Worm (Caenorhabditis elegans) whole organism, L1 larva: ENCODE measurements around the gene F27E5.8.

Experiments used
- Y116A8C.19 ChIP-seq: sonication (generic microtip); optimal IDR thresholded peaks from 2 replicates; lab custom pipeline; 2016; ENCODE audit warnings: missing compliant biosample characterization, missing genetic modification characterization, borderline replicate concordance
- aha-1 ChIP-seq: fragments of 150-350 bp; optimal IDR thresholded peaks from 2 replicates; lab custom pipeline; 2014; ENCODE audit warnings: missing biosample characterization, missing genetic modification characterization
- alr-1 ChIP-seq: fragments of 200-800 bp; sonication (Bioruptor generic); optimal IDR thresholded peaks from 2 replicates; lab custom pipeline; 2018; ENCODE audit warnings: borderline replicate concordance, mild to moderate bottlenecking, missing genetic modification characterization, missing compliant biosample characterization
- aly-2 ChIP-seq: fragments of 150-350 bp; optimal IDR thresholded peaks from 2 replicates; lab custom pipeline; 2014; ENCODE audit warnings: missing biosample characterization, missing genetic modification characterization
- ama-1 ChIP-seq: fragments of 150-350 bp; optimal IDR thresholded peaks from 2 replicates; lab custom pipeline; 2014
- blmp-1 ChIP-seq: fragments of 150-350 bp; optimal IDR thresholded peaks from 2 replicates; lab custom pipeline; 2014; ENCODE audit warnings: missing biosample characterization, missing genetic modification characterization
- ceh-63 ChIP-seq: fragments of 200-800 bp; sonication (Bioruptor generic); optimal IDR thresholded peaks from 2 replicates; lab custom pipeline; 2018; ENCODE audit warnings: mild to moderate bottlenecking, missing genetic modification characterization, missing compliant biosample characterization
- ceh-8 ChIP-seq: fragments of 200-800 bp; sonication (Bioruptor generic); optimal IDR thresholded peaks from 2 replicates; lab custom pipeline; 2018; ENCODE audit warnings: mild to moderate bottlenecking, missing genetic modification characterization, moderate library complexity, missing compliant biosample characterization
- ceh-82 ChIP-seq, 3 experiments: fragments of 150-350 bp in 1 of 3; sonication (generic microtip) in 2 of 3; optimal IDR thresholded peaks; 2 replicates each; lab custom pipeline; 2014 to 2017; ENCODE audit warnings: missing biosample characterization in 3 of 3, missing genetic modification characterization in 3 of 3
- ces-1 ChIP-seq: fragments of 150-350 bp; optimal IDR thresholded peaks from 2 replicates; lab custom pipeline; 2014; ENCODE audit warnings: missing biosample characterization, missing genetic modification reagents, missing genetic modification characterization
- dsc-1 ChIP-seq: sonication (generic microtip); optimal IDR thresholded peaks from 2 replicates; lab custom pipeline; 2016; ENCODE audit warnings: mild to moderate bottlenecking, missing genetic modification characterization, missing compliant biosample characterization
- efl-1 ChIP-seq, 4 experiments: fragments of 150-350 bp; optimal IDR thresholded peaks in 3 of 4; peaks in 1 of 4; 1 replicate in 1 of 4; 2 replicates in 3 of 4; lab custom pipeline; 2014; ENCODE audit warnings: missing biosample characterization in 2 of 4, missing genetic modification characterization in 2 of 4, missing genetic modification reagents in 2 of 4
- efl-3 ChIP-seq: fragments of 200-800 bp; sonication (Bioruptor generic); optimal IDR thresholded peaks from 2 replicates; lab custom pipeline; 2018; ENCODE audit warnings: mild to moderate bottlenecking, missing genetic modification characterization, missing compliant biosample characterization
- elt-2 ChIP-seq: sonication (generic microtip); optimal IDR thresholded peaks from 2 replicates; lab custom pipeline; 2016; ENCODE audit warnings: missing genetic modification characterization, mild to moderate bottlenecking, inconsistent platforms, missing compliant biosample characterization, missing genetic modification reagents
- elt-3 ChIP-seq, 6 experiments: fragments of 150-350 bp in 1 of 6; sonication (generic microtip); optimal IDR thresholded peaks; 2 replicates each; lab custom pipeline; 2017 to 2018; ENCODE audit warnings: missing biosample characterization in 6 of 6, missing genetic modification characterization in 6 of 6, inconsistent platforms in 1 of 6
- fkh-4 ChIP-seq: sonication (generic microtip); optimal IDR thresholded peaks from 2 replicates; lab custom pipeline; 2016; ENCODE audit warnings: missing compliant biosample characterization, missing genetic modification characterization, borderline replicate concordance
- fkh-8 ChIP-seq: sonication (generic microtip); optimal IDR thresholded peaks from 2 replicates; lab custom pipeline; 2016; ENCODE audit warnings: mild to moderate bottlenecking, missing genetic modification characterization, missing compliant biosample characterization
- fos-1 ChIP-seq: fragments of 150-350 bp; optimal IDR thresholded peaks from 2 replicates; lab custom pipeline; 2014; ENCODE audit warnings: missing biosample characterization, missing genetic modification characterization
- grh-1 ChIP-seq: fragments of 200-800 bp; sonication (Bioruptor generic); IDR thresholded peaks from 2 replicates; pipeline ENCODE4 v1.3.6; 2022; ENCODE audit warnings: missing genetic modification reagents, missing genetic modification characterization, missing compliant biosample characterization
- hlh-17 ChIP-seq: fragments of 200-800 bp; sonication (Bioruptor generic); optimal IDR thresholded peaks from 2 replicates; lab custom pipeline; 2018; ENCODE audit warnings: missing genetic modification characterization, mild to moderate bottlenecking, missing compliant biosample characterization, moderate library complexity, borderline replicate concordance
- hlh-4 ChIP-seq: sonication (generic microtip); optimal IDR thresholded peaks from 2 replicates; lab custom pipeline; 2016; ENCODE audit warnings: mild to moderate bottlenecking, missing genetic modification characterization, missing compliant biosample characterization
- irx-1 ChIP-seq: sonication (generic microtip); optimal IDR thresholded peaks from 2 replicates; lab custom pipeline; 2016; ENCODE audit warnings: missing genetic modification characterization, missing compliant biosample characterization
- jun-1 ChIP-seq: fragments of 150-350 bp; optimal IDR thresholded peaks from 2 replicates; lab custom pipeline; 2014; ENCODE audit warnings: missing biosample characterization, missing genetic modification reagents, missing genetic modification characterization
- lin-13 ChIP-seq: fragments of 150-350 bp; optimal IDR thresholded peaks from 2 replicates; lab custom pipeline; 2014; ENCODE audit warnings: missing biosample characterization, missing genetic modification reagents, missing genetic modification characterization
- lin-14 ChIP-seq: fragments of 200-800 bp; sonication (Bioruptor generic); optimal IDR thresholded peaks from 2 replicates; lab custom pipeline; 2018; ENCODE audit warnings: mild to moderate bottlenecking, missing genetic modification characterization, moderate library complexity, missing compliant biosample characterization
- lsy-2 ChIP-seq, 2 experiments: fragments of 150-350 bp; optimal IDR thresholded peaks; 2 replicates each; lab custom pipeline; 2014; ENCODE audit warnings: missing biosample characterization in 2 of 2, missing genetic modification characterization in 2 of 2
- mab-9 ChIP-seq: fragments of 200-800 bp; sonication (Bioruptor generic); IDR thresholded peaks from 2 replicates; pipeline ENCODE4 v1.3.6; 2022; ENCODE audit warnings: missing genetic modification reagents, missing genetic modification characterization, missing compliant biosample characterization
- mdl-1 ChIP-seq, 2 experiments: fragments of 150-350 bp; optimal IDR thresholded peaks; 2 replicates each; lab custom pipeline; 2014 to 2017; ENCODE audit warnings: missing biosample characterization in 2 of 2, missing genetic modification characterization in 2 of 2, inconsistent platforms in 1 of 2
- mef-2 ChIP-seq: fragments of 150-350 bp; optimal IDR thresholded peaks from 2 replicates; lab custom pipeline; 2014; ENCODE audit warnings: missing biosample characterization, missing genetic modification characterization
- mep-1 ChIP-seq: fragments of 150-350 bp; optimal IDR thresholded peaks from 2 replicates; lab custom pipeline; 2014; ENCODE audit warnings: missing biosample characterization, missing genetic modification characterization
- nhr-12 ChIP-seq: sonication (generic microtip); optimal IDR thresholded peaks from 2 replicates; lab custom pipeline; 2017; ENCODE audit warnings: missing biosample characterization, missing genetic modification characterization
- nhr-19 ChIP-seq: fragments of 200-800 bp; sonication (Bioruptor generic); conservative IDR thresholded peaks from 2 replicates; pipeline ENCODE4 v1.3.6; 2022; ENCODE audit warnings: missing genetic modification characterization, missing compliant biosample characterization
- nhr-237 ChIP-seq: fragments of 150-350 bp; optimal IDR thresholded peaks from 2 replicates; lab custom pipeline; 2014; ENCODE audit warnings: missing biosample characterization, missing genetic modification characterization
- nhr-47 ChIP-seq: sonication (generic microtip); optimal IDR thresholded peaks from 2 replicates; lab custom pipeline; 2016; ENCODE audit warnings: mild to moderate bottlenecking, missing genetic modification characterization, moderate library complexity, missing compliant biosample characterization
- nhr-77 ChIP-seq: fragments of 150-350 bp; optimal IDR thresholded peaks from 2 replicates; lab custom pipeline; 2014; ENCODE audit warnings: missing biosample characterization, missing genetic modification characterization
- nhr-84 ChIP-seq: sonication (generic microtip); optimal IDR thresholded peaks from 2 replicates; lab custom pipeline; 2017; ENCODE audit warnings: missing biosample characterization, missing genetic modification characterization
- nhr-90 ChIP-seq: sonication (generic microtip); optimal IDR thresholded peaks from 2 replicates; lab custom pipeline; 2016; ENCODE audit warnings: mild to moderate bottlenecking, missing genetic modification characterization, missing compliant biosample characterization; ENCODE audit not compliant: poor library complexity
- pag-3 ChIP-seq: sonication (generic microtip); optimal IDR thresholded peaks from 2 replicates; lab custom pipeline; 2017; ENCODE audit warnings: missing genetic modification characterization, mild to moderate bottlenecking, missing compliant biosample characterization, antibody characterized with exemption, borderline replicate concordance; ENCODE audit not compliant: insufficient read depth
- skn-1 ChIP-seq: fragments of 150-350 bp; optimal IDR thresholded peaks from 2 replicates; lab custom pipeline; 2014; ENCODE audit warnings: missing biosample characterization, missing genetic modification characterization
- snu-23 ChIP-seq: sonication (generic microtip); optimal IDR thresholded peaks from 2 replicates; lab custom pipeline; 2016; ENCODE audit warnings: missing genetic modification characterization, missing compliant biosample characterization
- unc-130 ChIP-seq: fragments of 150-350 bp; optimal IDR thresholded peaks from 2 replicates; lab custom pipeline; 2017; ENCODE audit warnings: missing biosample characterization, missing genetic modification characterization, inconsistent platforms
- unc-30 ChIP-seq: sonication (generic microtip); optimal IDR thresholded peaks from 2 replicates; lab custom pipeline; 2017; ENCODE audit warnings: missing biosample characterization, missing genetic modification characterization
- unc-62 ChIP-seq: fragments of 150-350 bp; optimal IDR thresholded peaks from 2 replicates; lab custom pipeline; 2014; ENCODE audit warnings: missing biosample characterization, missing genetic modification reagents, missing genetic modification characterization
- unc-86 ChIP-seq: sonication (generic microtip); optimal IDR thresholded peaks from 2 replicates; lab custom pipeline; 2016; ENCODE audit warnings: missing genetic modification characterization, missing compliant biosample characterization
- unc-98 ChIP-seq: fragments of 200-800 bp; sonication (Bioruptor generic); IDR thresholded peaks from 2 replicates; pipeline ENCODE4 v1.3.6; 2022; ENCODE audit warnings: missing genetic modification characterization, missing compliant biosample characterization
- zip-4 ChIP-seq: fragments of 200-800 bp; sonication (Bioruptor generic); optimal IDR thresholded peaks from 2 replicates; lab custom pipeline; 2018; ENCODE audit warnings: mild to moderate bottlenecking, missing genetic modification characterization, moderate library complexity, missing compliant biosample characterization
- ztf-4 ChIP-seq: fragments of 150-350 bp; optimal IDR thresholded peaks from 2 replicates; lab custom pipeline; 2014; ENCODE audit warnings: missing biosample characterization, missing genetic modification characterization

Gene F27E5.8

DNA sequence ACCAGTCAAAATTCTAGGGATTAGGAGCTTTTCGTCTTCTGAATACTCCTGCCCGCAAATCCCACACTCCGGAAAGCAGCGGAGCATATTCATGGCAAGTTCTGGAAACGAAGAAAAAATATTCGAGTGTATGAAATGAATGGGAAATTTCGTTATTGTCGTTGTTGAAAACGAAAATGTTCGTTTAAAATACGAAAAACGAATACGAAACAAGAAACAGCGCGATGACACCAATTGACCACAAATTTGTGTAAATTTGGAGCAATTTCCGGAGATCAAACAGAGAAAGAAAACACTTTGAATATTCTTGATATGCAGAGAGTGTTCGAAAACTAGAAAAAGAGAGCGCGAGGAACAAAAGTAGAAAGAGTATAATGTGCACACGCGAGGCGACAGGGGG lies 21.7 kb downstream of the F27E5.8 start, which contains the start of gene ZK945.4:
Gene ZK945.4 (minus strand): TSS at position 101 of the 400 bp plus-strand sequence.
- TF ChIP-seq efl-1 (optimal IDR thresholded peaks at IDR 0.05; lab: Kevin White, UChicago) (no peak), efl-1 (GFP tag; optimal IDR thresholded peaks at IDR 0.05 in 1 of 2; lab: Kevin White, UChicago) (no peak), nhr-47 (no peak), alr-1 (tag; lab: Kevin White, UChicago) (no peak), ceh-8 (GFP tag; lab: Kevin White, UChicago) (no peak), ceh-82 (tag; optimal IDR thresholded peaks at IDR 0.05; lab: Kevin White, UChicago) (no peak), nhr-77 (tag; lab: Kevin White, UChicago) (no peak), jun-1 (no peak), skn-1 (tag; lab: Kevin White, UChicago) (no peak)
- TF ChIP-seq, all 84 proteins: peak for 0

DNA sequence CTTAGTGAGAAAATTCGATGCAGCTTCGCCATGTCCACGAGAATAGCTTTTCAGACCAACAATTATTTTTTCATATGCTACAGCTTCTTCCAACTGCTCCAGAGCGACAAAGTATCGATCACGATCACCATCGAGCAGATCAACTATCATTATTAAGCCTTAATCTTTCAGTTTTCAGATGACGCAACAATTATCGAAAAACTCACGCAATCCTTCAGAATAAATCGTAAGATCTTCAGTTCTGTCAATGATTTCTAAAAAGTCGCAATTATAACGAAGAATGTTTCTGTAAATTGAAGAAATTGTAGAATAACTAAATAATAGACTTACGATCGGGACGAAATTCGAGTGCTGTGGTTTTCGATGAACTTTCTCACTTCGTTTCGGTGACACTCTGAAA lies 24.1 kb downstream of the F27E5.8 start:
- no peak for TF ChIP-seq ces-1
- no peak for TF ChIP-seq efl-1 (optimal IDR thresholded peaks at IDR 0.05; lab: Kevin White, UChicago)
- TF ChIP-seq efl-1 (GFP tag; optimal IDR thresholded peaks at IDR 0.05 in 1 of 2; lab: Kevin White, UChicago) = no peak
- TF ChIP-seq fkh-4 (tag; lab: Kevin White, UChicago) = no peak
- TF ChIP-seq ceh-82 (tag; optimal IDR thresholded peaks at IDR 0.05; lab: Kevin White, UChicago) = no peak
- no peak for TF ChIP-seq nhr-77 (tag; lab: Kevin White, UChicago)
- no peak for TF ChIP-seq unc-98 (GFP tag; lab: Robert Waterston, UW)
- TF ChIP-seq pag-3 = no peak
- TF ChIP-seq zip-4 = no peak
- no peak for TF ChIP-seq aly-2
- no peak for TF ChIP-seq hlh-4
- TF ChIP-seq snu-23 = no peak
- TF ChIP-seq unc-86 (tag; lab: Kevin White, UChicago) = no peak
- TF ChIP-seq mab-9 (GFP tag; lab: Robert Waterston, UW) = no peak
- no peak for TF ChIP-seq nhr-47
- TF ChIP-seq, all 84 proteins: peak for 0

ce11 chrII:10099804-10100360 lies 27.4 kb downstream of the F27E5.8 start, which contains the start of the genes pas-7 and puf-12:
pas-7 (minus strand) TSS chrII:10099854.
puf-12 (plus strand) TSS chrII:10100310.
- no peak for TF ChIP-seq unc-130 (tag; lab: Kevin White, UChicago)
- TF ChIP-seq nhr-77 (tag; lab: Kevin White, UChicago) = no peak
- TF ChIP-seq blmp-1 (tag; lab: Kevin White, UChicago) = no peak
- TF ChIP-seq fkh-8 (tag; lab: Kevin White, UChicago) = no peak
- no peak for TF ChIP-seq jun-1
- no peak for TF ChIP-seq unc-30 (tag; lab: Kevin White, UChicago)
- TF ChIP-seq nhr-84 (tag; lab: Kevin White, UChicago) = no peak
- TF ChIP-seq ztf-4 (tag; lab: Kevin White, UChicago) = no peak
- peak in 1 of 3 experiments; percentile 20 for TF ChIP-seq ceh-82 (tag; optimal IDR thresholded peaks at IDR 0.05; lab: Kevin White, UChicago)
- TF ChIP-seq mef-2 = no peak
- no peak for TF ChIP-seq fkh-4 (tag; lab: Kevin White, UChicago)
- no peak for TF ChIP-seq mep-1 (tag; lab: Kevin White, UChicago)
- TF ChIP-seq lin-13 (GFP tag; lab: Kevin White, UChicago) = no peak
- no peak for TF ChIP-seq grh-1 (GFP tag; lab: Robert Waterston, UW)
- no peak for TF ChIP-seq dsc-1
- TF ChIP-seq nhr-47 = no peak
- TF ChIP-seq unc-62 (GFP tag; lab: Kevin White, UChicago) = no peak
- TF ChIP-seq nhr-237 = no peak
- no peak for TF ChIP-seq nhr-90 (tag; lab: Kevin White, UChicago)
- TF ChIP-seq aly-2 = no peak
- TF ChIP-seq ama-1 (lab: Kevin White, UChicago) = no peak
- TF ChIP-seq aha-1 (tag; lab: Kevin White, UChicago) = no peak
- TF ChIP-seq ceh-63 (GFP tag; lab: Kevin White, UChicago) = no peak
- peak; percentile 99 for TF ChIP-seq skn-1 (tag; lab: Kevin White, UChicago)
- peak in 1 of 2 experiments; percentile 80 for TF ChIP-seq lsy-2 (tag; optimal IDR thresholded peaks at IDR 0.05; lab: Kevin White, UChicago)
- TF ChIP-seq nhr-19 = no peak
- no peak for TF ChIP-seq hlh-17
- no peak for TF ChIP-seq fos-1 (tag; lab: Kevin White, UChicago)
- peak; percentile 37 for TF ChIP-seq lin-14 (GFP tag; lab: Kevin White, UChicago)
- TF ChIP-seq elt-3 (tag; optimal IDR thresholded peaks at IDR 0.05; lab: Kevin White, UChicago) = no peak
- no peak for TF ChIP-seq irx-1 (tag; lab: Kevin White, UChicago)
- TF ChIP-seq Y116A8C.19 (tag; lab: Kevin White, UChicago) = no peak
- no peak for TF ChIP-seq mdl-1 (tag; optimal IDR thresholded peaks at IDR 0.05; lab: Kevin White, UChicago)
- no peak for TF ChIP-seq elt-2 (tag; lab: Kevin White, UChicago)
- TF ChIP-seq efl-3 (GFP tag; lab: Kevin White, UChicago) = no peak
- no peak for TF ChIP-seq nhr-12 (tag; lab: Kevin White, UChicago)
